Fruit fly (Drosophila melanogaster): Measurements from ENCODE around the gene eff.

- TF ChIP-seq E2f2 (GFP tag; IDR thresholded peaks at IDR 0.05) (no peak), Sry-β (GFP tag; optimal IDR thresholded peaks at IDR 0.05) (no peak), CG1603 (tag; optimal IDR thresholded peaks at IDR 0.05) (no peak), CG31224 (GFP tag; IDR thresholded peaks at IDR 0.05) (no peak), CG11560 (tag; IDR thresholded peaks at IDR 0.05) (no peak), row (GFP tag; IDR thresholded peaks at IDR 0.05) (no peak)
These were observed 6.8 kb upstream of the eff start for dm6 chr3R:14747915-14748314.

Data from whole organism, embryonic.